Worm (Caenorhabditis elegans): ENCODE measurements around the gene F59E12.1.

DNA sequence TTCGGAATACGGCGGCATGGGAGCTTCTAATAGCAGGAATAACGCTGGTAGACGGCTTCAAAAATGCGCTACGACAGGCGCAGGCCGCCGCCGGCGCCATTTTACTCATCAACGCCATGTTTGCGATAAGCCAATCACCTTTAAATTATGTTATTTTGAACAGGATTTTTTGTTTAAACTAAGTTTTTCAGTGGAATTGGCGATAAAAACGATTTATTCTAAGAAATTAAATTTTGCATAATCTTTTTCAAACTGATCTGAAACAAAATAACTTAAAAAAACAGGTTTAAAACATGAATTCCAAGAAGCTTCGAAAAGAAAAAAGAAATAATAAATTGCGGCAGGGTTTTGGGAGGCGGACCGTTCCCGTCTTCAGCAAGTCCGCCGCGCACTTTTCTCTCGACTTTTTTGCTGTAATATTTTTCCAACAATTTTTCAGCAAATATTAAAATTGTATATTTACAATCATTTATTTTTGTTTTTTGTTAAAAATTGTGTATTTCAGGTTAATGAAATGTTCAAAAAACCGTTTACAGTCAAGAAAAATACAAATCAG is 37.0 kb downstream of the F59E12.1 start, which contains the start of the genes ndub-5 and eif-2D:
- TF ChIP-seq Y48G9A.11 (GFP tag; IDR thresholded peaks at IDR 0.05): no peak
- TF ChIP-seq nhr-28 (tag; optimal IDR thresholded peaks at IDR 0.05): no peak
- no peak for TF ChIP-seq lin-29 (GFP tag; IDR thresholded peaks at IDR 0.05)
- no peak for TF ChIP-seq ces-1 (GFP tag; optimal IDR thresholded peaks at IDR 0.05)
- no peak for TF ChIP-seq tra-1 (GFP tag; IDR thresholded peaks at IDR 0.05)
- no peak for TF ChIP-seq unc-39 (tag; optimal IDR thresholded peaks at IDR 0.05)
- TF ChIP-seq aly-2 (tag; optimal IDR thresholded peaks at IDR 0.05): no peak
- no peak for TF ChIP-seq ceh-62 (tag; optimal IDR thresholded peaks at IDR 0.05)
- no peak for TF ChIP-seq skn-1 (tag; optimal IDR thresholded peaks at IDR 0.05)
- peak in 1 of 2 experiments; percentile 37 for TF ChIP-seq lsy-2 (tag; optimal IDR thresholded peaks at IDR 0.05)
- TF ChIP-seq lin-15B (tag; optimal IDR thresholded peaks at IDR 0.05): no peak
